Fruit fly (Drosophila melanogaster): ENCODE data around the gene CG11345.

Gene CG11345

dm6 chr3L:4407743-4408142, 50.2 kb downstream of the CG11345 start (continued):
- TF ChIP-seq CG13775 (GFP tag; optimal IDR thresholded peaks at IDR 0.05) (peak; percentile 2), eve (GFP tag; optimal IDR thresholded peaks at IDR 0.05) (peak in 1 of 2 experiments; percentile 5), hb (GFP tag; IDR thresholded peaks at IDR 0.05; ENCODE audit: partially characterized antibody) (no peak), CG30403 (GFP tag; optimal IDR thresholded peaks at IDR 0.05) (no peak), pho (GFP tag; optimal IDR thresholded peaks at IDR 0.05) (no peak), slp2 (GFP tag; optimal IDR thresholded peaks at IDR 0.05) (no peak), BtbVII (GFP tag; optimal IDR thresholded peaks at IDR 0.05) (no peak), pb (GFP tag; optimal IDR thresholded peaks at IDR 0.05) (no peak)
